Fruit fly (Drosophila melanogaster) whole organism, embryonic: ENCODE results near the gene CG43062.
A peak's percentile ranks its signal among the peaks of the same experiment; 100 is the strongest.

Experiments
- Asciz ChIP-seq: fragments of 200-800 bp; sonication (Bioruptor generic); optimal IDR thresholded peaks from 2 replicates; lab custom pipeline; 2017; ENCODE audit warnings: missing biosample characterization, mild to moderate bottlenecking, missing genetic modification characterization, missing genetic modification reagents
- Atf6 ChIP-seq: fragments of 200-800 bp; sonication (Bioruptor generic); IDR thresholded peaks from 2 replicates; pipeline ENCODE4 v1.3.6; 2022; ENCODE audit warnings: missing biosample characterization, missing genetic modification characterization
- CG10267 ChIP-seq: fragments of 200-800 bp; sonication (Bioruptor generic); optimal IDR thresholded peaks from 2 replicates; lab custom pipeline; 2018; ENCODE audit warnings: missing biosample characterization, mild to moderate bottlenecking, missing genetic modification characterization, moderate library complexity
- CG10366 ChIP-seq: fragments of 200-800 bp; sonication (Bioruptor generic); IDR thresholded peaks from 2 replicates; pipeline ENCODE4 v1.3.6; 2022; ENCODE audit warnings: missing biosample characterization, missing genetic modification characterization
- CG12744 ChIP-seq: fragments of 200-800 bp; sonication (Bioruptor generic); optimal IDR thresholded peaks from 2 replicates; lab custom pipeline; 2016; ENCODE audit warnings: missing biosample characterization, missing genetic modification characterization
- CG12942 ChIP-seq: fragments of 200-800 bp; sonication (Bioruptor generic); optimal IDR thresholded peaks from 3 replicates; lab custom pipeline; 2016; ENCODE audit warnings: missing biosample characterization, missing genetic modification characterization
- CG13287 ChIP-seq: fragments of 200-800 bp; sonication (Bioruptor generic); IDR thresholded peaks from 2 replicates; pipeline ENCODE4 v1.3.6; 2022; ENCODE audit warnings: missing biosample characterization, missing genetic modification characterization; ENCODE audit not compliant: partially characterized antibody
- CG13296 ChIP-seq: fragments of 200-800 bp; sonication (Bioruptor generic); optimal IDR thresholded peaks from 3 replicates; lab custom pipeline; 2018; ENCODE audit warnings: missing biosample characterization, mild to moderate bottlenecking, missing genetic modification characterization
- CG13775 ChIP-seq: fragments of 200-800 bp; sonication (Bioruptor generic); optimal IDR thresholded peaks from 3 replicates; lab custom pipeline; 2017; ENCODE audit warnings: missing biosample characterization, mild to moderate bottlenecking, missing genetic modification characterization
- CG14667 ChIP-seq: fragments of 200-800 bp; sonication (Bioruptor generic); IDR thresholded peaks from 2 replicates; pipeline ENCODE4 v1.3.6; 2022; ENCODE audit warnings: missing biosample characterization, missing genetic modification characterization
- CG17912 ChIP-seq: fragments of 200-800 bp; sonication (Bioruptor generic); optimal IDR thresholded peaks from 2 replicates; lab custom pipeline; 2018; ENCODE audit warnings: missing biosample characterization, mild to moderate bottlenecking, missing genetic modification characterization
- CG18476 ChIP-seq: fragments of 200-800 bp; sonication (Bioruptor generic); optimal IDR thresholded peaks from 2 replicates; lab custom pipeline; 2016; ENCODE audit warnings: missing biosample characterization, mild to moderate bottlenecking, missing genetic modification characterization
- CG7987 ChIP-seq: fragments of 200-800 bp; sonication (Bioruptor generic); optimal IDR thresholded peaks from 2 replicates; lab custom pipeline; 2018; ENCODE audit warnings: missing biosample characterization, mild to moderate bottlenecking, missing genetic modification characterization, moderate library complexity
- CG8281 ChIP-seq: fragments of 200-800 bp; sonication (Bioruptor generic); optimal IDR thresholded peaks from 2 replicates; lab custom pipeline; 2018; ENCODE audit warnings: missing biosample characterization, mild to moderate bottlenecking, missing genetic modification characterization, moderate library complexity
- CG9817 ChIP-seq: fragments of 200-800 bp; sonication (Bioruptor generic); optimal IDR thresholded peaks from 2 replicates; lab custom pipeline; 2018; ENCODE audit warnings: missing biosample characterization, mild to moderate bottlenecking, missing genetic modification characterization, moderate library complexity
- Dll ChIP-seq: fragments of 200-800 bp; sonication (Bioruptor generic); IDR thresholded peaks from 4 replicates; pipeline ENCODE4 v1.3.6; 2022; ENCODE audit warnings: missing biosample characterization, missing genetic modification characterization; ENCODE audit not compliant: partially characterized antibody
- Dp ChIP-seq: fragments of 200-800 bp; sonication (Bioruptor generic); optimal IDR thresholded peaks from 2 replicates; lab custom pipeline; 2018; ENCODE audit warnings: missing biosample characterization, mild to moderate bottlenecking, missing genetic modification characterization, moderate library complexity
- Fer3 ChIP-seq: fragments of 200-800 bp; sonication (Bioruptor generic); optimal IDR thresholded peaks from 2 replicates; lab custom pipeline; 2018; ENCODE audit warnings: missing biosample characterization, mild to moderate bottlenecking, missing genetic modification characterization, moderate library complexity
- HLHmδ ChIP-seq: fragments of 200-800 bp; sonication (Bioruptor generic); optimal IDR thresholded peaks from 2 replicates; lab custom pipeline; 2018; ENCODE audit warnings: missing biosample characterization, mild to moderate bottlenecking, missing genetic modification characterization, moderate library complexity
- Lpt ChIP-seq: fragments of >200 bp; optimal IDR thresholded peaks from 2 replicates; lab custom pipeline; 2018; ENCODE audit warnings: missing biosample characterization, missing genetic modification characterization
- MBD-R2 ChIP-seq: fragments of 200-800 bp; sonication (Bioruptor generic); IDR thresholded peaks from 2 replicates; pipeline ENCODE4 v1.3.6; 2022; ENCODE audit warnings: missing biosample characterization, missing genetic modification characterization
- MTF-1 ChIP-seq: fragments of 200-800 bp; sonication (Bioruptor generic); optimal IDR thresholded peaks from 2 replicates; lab custom pipeline; 2018; ENCODE audit warnings: missing biosample characterization, mild to moderate bottlenecking, missing genetic modification characterization, borderline replicate concordance
- Myb ChIP-seq: fragments of 200-800 bp; sonication (Bioruptor generic); optimal IDR thresholded peaks from 2 replicates; lab custom pipeline; 2016; ENCODE audit warnings: missing biosample characterization, missing genetic modification characterization
- NC2α ChIP-seq: fragments of 200-800 bp; sonication (Bioruptor generic); optimal IDR thresholded peaks from 2 replicates; lab custom pipeline; 2016; ENCODE audit warnings: missing biosample characterization, missing genetic modification characterization
- Poxn ChIP-seq: fragments of 200-800 bp; sonication (Bioruptor generic); IDR thresholded peaks from 2 replicates; pipeline ENCODE4 v1.3.6; 2022; ENCODE audit warnings: missing biosample characterization, missing genetic modification characterization
- Sin3A ChIP-seq: fragments of >200 bp; optimal IDR thresholded peaks from 2 replicates; lab custom pipeline; 2018
- Sry-β ChIP-seq: fragments of 200-800 bp; sonication (Bioruptor generic); optimal IDR thresholded peaks from 2 replicates; lab custom pipeline; 2018; ENCODE audit warnings: missing biosample characterization, mild to moderate bottlenecking, missing genetic modification characterization, moderate library complexity
- Trl ChIP-seq, 3 experiments: fragments of >200 bp in 2 of 3; fragments of 200-800 bp in 1 of 3; sonication (Bioruptor generic) in 1 of 3; optimal IDR thresholded peaks; 2 replicates in 1 of 3; 3 replicates in 2 of 3; lab custom pipeline; 2016 to 2017; ENCODE audit warnings: missing biosample characterization in 1 of 3, missing genetic modification characterization in 1 of 3
- Xbp1 ChIP-seq: fragments of 200-800 bp; sonication (Bioruptor generic); optimal IDR thresholded peaks from 3 replicates; lab custom pipeline; 2016; ENCODE audit warnings: missing biosample characterization, mild to moderate bottlenecking, missing genetic modification characterization
- aop ChIP-seq: fragments of 200-800 bp; sonication (Bioruptor generic); IDR thresholded peaks from 2 replicates; pipeline ENCODE4 v1.3.6; 2022; ENCODE audit warnings: missing biosample characterization, missing genetic modification characterization
- bbx ChIP-seq: fragments of 200-800 bp; sonication (Bioruptor generic); IDR thresholded peaks from 2 replicates; pipeline ENCODE4 v1.3.6; 2022; ENCODE audit warnings: missing biosample characterization, missing genetic modification characterization; ENCODE audit not compliant: partially characterized antibody
- ci ChIP-seq: fragments of 200-800 bp; sonication (Bioruptor generic); IDR thresholded peaks from 3 replicates; pipeline ENCODE4 v1.3.6; 2022; ENCODE audit warnings: missing biosample characterization, missing genetic modification characterization
- croc ChIP-seq: fragments of 200-800 bp; sonication (Bioruptor generic); conservative IDR thresholded peaks from 3 replicates; pipeline ENCODE4 v1.3.6; 2022; ENCODE audit warnings: missing biosample characterization, missing genetic modification characterization
- crp ChIP-seq, 2 experiments: fragments of 200-800 bp; sonication (Bioruptor generic); optimal IDR thresholded peaks; 2 replicates in 1 of 2; 3 replicates in 1 of 2; lab custom pipeline; 2017; ENCODE audit warnings: missing biosample characterization in 2 of 2, missing genetic modification characterization in 2 of 2, mild to moderate bottlenecking in 1 of 2, moderate library complexity in 1 of 2
- esg ChIP-seq: fragments of 200-800 bp; sonication (Bioruptor generic); conservative IDR thresholded peaks from 2 replicates; pipeline ENCODE4 v1.3.6; 2022; ENCODE audit warnings: missing biosample characterization, missing genetic modification characterization
- fd96Cb ChIP-seq: fragments of 200-800 bp; sonication (Bioruptor generic); optimal IDR thresholded peaks from 2 replicates; lab custom pipeline; 2018; ENCODE audit warnings: missing biosample characterization, mild to moderate bottlenecking, missing genetic modification characterization, moderate library complexity
- gsb ChIP-seq: fragments of 200-800 bp; sonication (Bioruptor generic); IDR thresholded peaks from 2 replicates; pipeline ENCODE4 v1.3.6; 2022; ENCODE audit warnings: missing biosample characterization, missing genetic modification characterization
- kah ChIP-seq: fragments of 200-800 bp; sonication (Bioruptor generic); optimal IDR thresholded peaks from 2 replicates; lab custom pipeline; 2018; ENCODE audit warnings: missing biosample characterization, mild to moderate bottlenecking, missing genetic modification characterization
- ken ChIP-seq: fragments of 200-800 bp; sonication (Bioruptor generic); IDR thresholded peaks from 3 replicates; pipeline ENCODE4 v1.3.6; 2022; ENCODE audit warnings: missing biosample characterization, missing genetic modification characterization
- lab ChIP-seq: fragments of 200-800 bp; sonication (Bioruptor generic); optimal IDR thresholded peaks from 3 replicates; lab custom pipeline; 2017; ENCODE audit warnings: missing biosample characterization, missing genetic modification characterization, mild to moderate bottlenecking, moderate library complexity, missing genetic modification reagents
- lbe ChIP-seq: fragments of 200-800 bp; sonication (Bioruptor generic); optimal IDR thresholded peaks from 2 replicates; lab custom pipeline; 2016; ENCODE audit warnings: missing biosample characterization, mild to moderate bottlenecking, missing genetic modification characterization
- odd ChIP-seq: fragments of 200-800 bp; sonication (Bioruptor generic); optimal IDR thresholded peaks from 2 replicates; lab custom pipeline; 2017; ENCODE audit warnings: missing biosample characterization, mild to moderate bottlenecking, missing genetic modification characterization
- repo ChIP-seq: fragments of 200-800 bp; sonication (Bioruptor generic); optimal IDR thresholded peaks from 2 replicates; lab custom pipeline; 2016; ENCODE audit warnings: missing biosample characterization, missing genetic modification characterization
- sna ChIP-seq: fragments of 200-800 bp; sonication (Bioruptor generic); IDR thresholded peaks from 2 replicates; pipeline ENCODE4 v1.3.6; 2022; ENCODE audit warnings: missing biosample characterization, missing genetic modification characterization; ENCODE audit not compliant: partially characterized antibody
- unc-4 ChIP-seq: fragments of 200-800 bp; sonication (Bioruptor generic); IDR thresholded peaks from 2 replicates; pipeline ENCODE4 v1.3.6; 2022; ENCODE audit warnings: missing biosample characterization, missing genetic modification characterization; ENCODE audit not compliant: partially characterized antibody
- unpg ChIP-seq: fragments of 200-800 bp; sonication (Bioruptor generic); optimal IDR thresholded peaks from 3 replicates; lab custom pipeline; 2018; ENCODE audit warnings: missing biosample characterization, mild to moderate bottlenecking, missing genetic modification characterization, moderate library complexity
- vnd ChIP-seq: fragments of 200-800 bp; sonication (Bioruptor generic); IDR thresholded peaks from 3 replicates; pipeline ENCODE4 v1.3.6; 2022; ENCODE audit warnings: missing biosample characterization, missing genetic modification characterization; ENCODE audit not compliant: partially characterized antibody
- wek ChIP-seq: fragments of 200-800 bp; sonication (Bioruptor generic); optimal IDR thresholded peaks from 3 replicates; lab custom pipeline; 2018; ENCODE audit warnings: missing biosample characterization, mild to moderate bottlenecking, missing genetic modification characterization, moderate library complexity
- z ChIP-seq: fragments of 200-800 bp; sonication (Bioruptor generic); IDR thresholded peaks from 3 replicates; pipeline ENCODE4 v1.3.6; 2022; ENCODE audit warnings: missing biosample characterization, missing genetic modification characterization

The CG43062 gene

DNA sequence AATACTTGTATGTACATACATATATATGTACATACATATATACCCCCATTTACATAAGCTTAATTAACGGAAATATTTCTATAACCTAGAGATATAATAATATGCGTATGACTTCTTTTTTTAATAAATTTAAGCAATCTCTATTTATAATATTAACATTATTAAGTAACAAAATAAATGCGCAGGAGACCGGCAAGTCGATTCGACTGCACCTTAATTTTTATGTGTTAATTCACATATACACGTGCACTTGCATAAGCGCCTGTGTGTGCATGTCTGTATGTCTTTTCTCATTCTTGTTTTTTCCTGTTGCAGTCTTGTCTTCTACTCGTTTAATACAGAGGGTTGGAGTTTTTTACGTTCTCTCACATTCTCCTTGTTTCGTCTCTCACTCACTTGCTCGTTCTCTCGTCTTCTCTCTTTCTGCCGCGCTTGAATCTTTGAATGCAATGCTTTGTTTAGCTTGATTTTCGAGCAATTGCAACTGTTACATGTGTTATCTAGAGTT lies 30.1 kb downstream of the CG43062 start (continued):
- TF ChIP-seq Dp (no peak), Poxn (GFP tag; lab: Robert Waterston, UW) (no peak), CG13296 (GFP tag; lab: Kevin White, UChicago) (no peak), CG14667 (GFP tag; lab: Robert Waterston, UW) (peak; percentile 62), vnd (GFP tag; lab: Robert Waterston, UW) (no peak), bbx (GFP tag; lab: Robert Waterston, UW) (no peak), Trl (optimal IDR thresholded peaks at IDR 0.05; lab: Kevin White, UChicago) (peak; percentile 37 to 82), Trl (GFP tag; optimal IDR thresholded peaks at IDR 0.05; lab: Kevin White, UChicago) (peak; percentile 8), unpg (peak; percentile 95), MBD-R2 (GFP tag; lab: Robert Waterston, UW) (0 out of 2 replicates have a peak, but pooled peaks have one; percentile 12), aop (GFP tag; lab: Robert Waterston, UW) (0 out of 2 replicates have a peak, but pooled peaks have one; percentile 18), Xbp1 (GFP tag; lab: Kevin White, UChicago) (peak; percentile 93), Atf6 (GFP tag; lab: Robert Waterston, UW) (peak; percentile 57; the same call in 1 of the 2 replicates), wek (GFP tag; lab: Kevin White, UChicago) (peak; percentile 46), Sry-β (GFP tag; lab: Kevin White, UChicago) (peak; percentile 65), CG13287 (GFP tag; lab: Robert Waterston, UW) (no peak), CG18476 (GFP tag; lab: Kevin White, UChicago) (peak; percentile 82), Lpt (no peak), CG10267 (tag; lab: Kevin White, UChicago) (peak; percentile 96), gsb (GFP tag; lab: Robert Waterston, UW) (no peak), CG12744 (GFP tag; lab: Kevin White, UChicago) (no peak), unc-4 (GFP tag; lab: Robert Waterston, UW) (no peak), kah (GFP tag; lab: Kevin White, UChicago) (peak; percentile 78), sna (GFP tag; lab: Robert Waterston, UW) (no peak), croc (peak; percentile 95), esg (GFP tag; lab: Robert Waterston, UW) (peak; percentile 78), ci (peak; percentile 94), Dll (GFP tag; lab: Robert Waterston, UW) (no peak), z (GFP tag; lab: Robert Waterston, UW) (peak; percentile 80; the same call in 2 of the 3 replicates), lab (GFP tag; lab: Kevin White, UChicago) (peak; percentile 76), repo (GFP tag; lab: Kevin White, UChicago) (no peak), Fer3 (peak; percentile 70), Sin3A (lab: Kevin White, UChicago) (no peak), MTF-1 (GFP tag; lab: Kevin White, UChicago) (peak; percentile 85), NC2α (no peak), CG12942 (GFP tag; lab: Kevin White, UChicago) (peak; percentile 87), HLHmδ (GFP tag; lab: Kevin White, UChicago) (no peak), lbe (GFP tag; lab: Kevin White, UChicago) (peak; percentile 84), Asciz (GFP tag; lab: Kevin White, UChicago) (peak; percentile 93), ken (GFP tag; lab: Robert Waterston, UW) (peak; percentile 84), CG9817 (tag; lab: Kevin White, UChicago) (peak; percentile 53), CG13775 (peak; percentile 93), CG7987 (GFP tag; lab: Kevin White, UChicago) (peak; percentile 68), fd96Cb (tag; lab: Kevin White, UChicago) (peak; percentile 98), CG10366 (GFP tag; lab: Robert Waterston, UW) (peak; percentile 83), odd (GFP tag; lab: Kevin White, UChicago) (peak; percentile 81), CG17912 (GFP tag; lab: Kevin White, UChicago) (peak; percentile 40), Myb (GFP tag; lab: Kevin White, UChicago) (no peak), crp (GFP tag; optimal IDR thresholded peaks at IDR 0.05; lab: Kevin White, UChicago) (peak in 1 of 2 experiments; percentile 60), CG8281 (peak; percentile 74)
